Fruit fly (Drosophila melanogaster) whole organism, embryonic: ENCODE data around the gene wrm2.
A peak's percentile ranks its signal among the peaks of the same experiment; 100 is the strongest.

Source experiments
- Adf1 ChIP-seq: fragments of 200-800 bp; sonication (Bioruptor generic); IDR thresholded peaks from 2 replicates; pipeline ENCODE4 v1.3.6; 2022; ENCODE audit warnings: missing biosample characterization, missing genetic modification characterization
- Antp ChIP-seq: fragments of 200-800 bp; sonication (Bioruptor generic); optimal IDR thresholded peaks from 3 replicates; lab custom pipeline; 2016; ENCODE audit warnings: missing biosample characterization, missing genetic modification characterization
- Bdp1 ChIP-seq: fragments of 200-800 bp; sonication (Bioruptor generic); optimal IDR thresholded peaks from 3 replicates; lab custom pipeline; 2016; ENCODE audit warnings: missing biosample characterization, missing genetic modification characterization
- CG11398 ChIP-seq: fragments of 200-800 bp; sonication (Bioruptor generic); optimal IDR thresholded peaks from 2 replicates; lab custom pipeline; 2016; ENCODE audit warnings: missing biosample characterization, missing genetic modification characterization
- CG12299 ChIP-seq: fragments of 200-800 bp; sonication (Bioruptor generic); optimal IDR thresholded peaks from 2 replicates; lab custom pipeline; 2018; ENCODE audit warnings: missing biosample characterization, mild to moderate bottlenecking, missing genetic modification characterization
- CG13775 ChIP-seq: fragments of 200-800 bp; sonication (Bioruptor generic); optimal IDR thresholded peaks from 3 replicates; lab custom pipeline; 2017; ENCODE audit warnings: missing biosample characterization, mild to moderate bottlenecking, missing genetic modification characterization
- CG15269 ChIP-seq: fragments of 200-800 bp; sonication (Bioruptor generic); optimal IDR thresholded peaks from 2 replicates; lab custom pipeline; 2018; ENCODE audit warnings: missing biosample characterization, mild to moderate bottlenecking, missing genetic modification characterization, moderate library complexity
- CG1647 ChIP-seq: fragments of 200-800 bp; sonication (Bioruptor generic); optimal IDR thresholded peaks from 3 replicates; lab custom pipeline; 2016; ENCODE audit warnings: missing biosample characterization, missing genetic modification characterization
- CG17802 ChIP-seq: fragments of 200-800 bp; sonication (Bioruptor generic); optimal IDR thresholded peaks from 2 replicates; lab custom pipeline; 2018; ENCODE audit warnings: missing biosample characterization, mild to moderate bottlenecking, missing genetic modification characterization, moderate library complexity
- CG18764 ChIP-seq: fragments of 200-800 bp; sonication (Bioruptor generic); optimal IDR thresholded peaks from 3 replicates; lab custom pipeline; 2016; ENCODE audit warnings: missing biosample characterization, missing genetic modification characterization
- CG2889 ChIP-seq: fragments of 200-800 bp; sonication (Bioruptor generic); IDR thresholded peaks from 3 replicates; pipeline ENCODE4 v1.3.6; 2022; ENCODE audit warnings: missing biosample characterization, missing genetic modification characterization
- CG3726 ChIP-seq: fragments of 200-800 bp; sonication (Bioruptor generic); IDR thresholded peaks from 3 replicates; pipeline ENCODE4, ENCODE4 v1.3.6; 2022; ENCODE audit warnings: missing biosample characterization, missing genetic modification characterization
- CG43689 ChIP-seq: fragments of 200-800 bp; sonication (Bioruptor generic); IDR thresholded peaks from 2 replicates; pipeline ENCODE4 v1.3.6; 2022; ENCODE audit warnings: missing biosample characterization, missing genetic modification characterization
- CG4707 ChIP-seq: fragments of 200-800 bp; sonication (Bioruptor generic); optimal IDR thresholded peaks from 2 replicates; lab custom pipeline; 2018; ENCODE audit warnings: missing biosample characterization, mild to moderate bottlenecking, missing genetic modification characterization, moderate library complexity
- CG5245 ChIP-seq: fragments of 200-800 bp; sonication (Bioruptor generic); optimal IDR thresholded peaks from 3 replicates; lab custom pipeline; 2016; ENCODE audit warnings: missing biosample characterization, missing genetic modification characterization
- CG5953 ChIP-seq: fragments of 200-800 bp; sonication (Bioruptor generic); IDR thresholded peaks from 2 replicates; pipeline ENCODE4 v1.3.6; 2022; ENCODE audit warnings: missing biosample characterization, missing genetic modification characterization
- CG6654 ChIP-seq: fragments of 200-800 bp; sonication (Bioruptor generic); optimal IDR thresholded peaks from 2 replicates; lab custom pipeline; 2017; ENCODE audit warnings: missing biosample characterization, mild to moderate bottlenecking, missing genetic modification characterization
- CG6683 ChIP-seq: fragments of 200-800 bp; sonication (Bioruptor generic); optimal IDR thresholded peaks from 2 replicates; lab custom pipeline; 2017; ENCODE audit warnings: missing biosample characterization, mild to moderate bottlenecking, missing genetic modification characterization, missing genetic modification reagents
- CG7357 ChIP-seq: fragments of 200-800 bp; sonication (Bioruptor generic); IDR thresholded peaks from 3 replicates; pipeline ENCODE4 v1.3.6; 2022; ENCODE audit warnings: missing biosample characterization, missing genetic modification characterization
- Chrac-16 ChIP-seq: fragments of 200-800 bp; sonication (Bioruptor generic); optimal IDR thresholded peaks from 3 replicates; lab custom pipeline; 2016; ENCODE audit warnings: missing biosample characterization, missing genetic modification characterization
- D ChIP-seq, 2 experiments: fragments of 200-800 bp in 1 of 2; fragments of >200 bp in 1 of 2; sonication (Bioruptor generic) in 1 of 2; optimal IDR thresholded peaks; 2 replicates in 1 of 2; 3 replicates in 1 of 2; lab custom pipeline; 2017; ENCODE audit warnings: mild to moderate bottlenecking in 1 of 2, missing biosample characterization in 1 of 2, missing genetic modification characterization in 1 of 2, missing genetic modification reagents in 1 of 2
- Dip2 ChIP-seq: fragments of 200-800 bp; sonication (Bioruptor generic); IDR thresholded peaks from 2 replicates; pipeline ENCODE4 v1.3.6; 2022; ENCODE audit warnings: missing biosample characterization, missing genetic modification characterization
- HLHmδ ChIP-seq: fragments of 200-800 bp; sonication (Bioruptor generic); optimal IDR thresholded peaks from 2 replicates; lab custom pipeline; 2018; ENCODE audit warnings: missing biosample characterization, mild to moderate bottlenecking, missing genetic modification characterization, moderate library complexity
- Hsf ChIP-seq: fragments of 200-800 bp; sonication (Bioruptor generic); optimal IDR thresholded peaks from 3 replicates; lab custom pipeline; 2016; ENCODE audit warnings: missing biosample characterization, missing genetic modification characterization
- MBD-R2 ChIP-seq: fragments of 200-800 bp; sonication (Bioruptor generic); IDR thresholded peaks from 2 replicates; pipeline ENCODE4 v1.3.6; 2022; ENCODE audit warnings: missing biosample characterization, missing genetic modification characterization
- Poxn ChIP-seq: fragments of 200-800 bp; sonication (Bioruptor generic); IDR thresholded peaks from 2 replicates; pipeline ENCODE4 v1.3.6; 2022; ENCODE audit warnings: missing biosample characterization, missing genetic modification characterization
- Sox102F ChIP-seq: fragments of 200-800 bp; sonication (Bioruptor generic); optimal IDR thresholded peaks from 2 replicates; lab custom pipeline; 2018; ENCODE audit warnings: missing biosample characterization, mild to moderate bottlenecking, missing genetic modification characterization, moderate library complexity
- Stat92E ChIP-seq, 3 experiments: fragments of >200 bp in 2 of 3; fragments of 200-800 bp in 1 of 3; sonication (Bioruptor generic) in 1 of 3; optimal IDR thresholded peaks; 2 replicates each; lab custom pipeline; 2017 to 2019; ENCODE audit warnings: missing biosample characterization in 3 of 3, missing genetic modification characterization in 3 of 3, mild to moderate bottlenecking in 1 of 3, moderate library complexity in 1 of 3
- ab ChIP-seq: fragments of 200-800 bp; sonication (Bioruptor generic); optimal IDR thresholded peaks from 2 replicates; lab custom pipeline; 2016; ENCODE audit warnings: missing biosample characterization, missing genetic modification characterization
- cas ChIP-seq: fragments of 200-800 bp; sonication (Bioruptor generic); IDR thresholded peaks from 2 replicates; pipeline ENCODE4 v1.3.6; 2022; ENCODE audit warnings: missing biosample characterization, missing genetic modification characterization
- chm ChIP-seq: fragments of 200-800 bp; sonication (Bioruptor generic); IDR thresholded peaks from 2 replicates; pipeline ENCODE4 v1.3.6; 2022; ENCODE audit warnings: missing biosample characterization, missing genetic modification characterization
- crp ChIP-seq, 2 experiments: fragments of 200-800 bp; sonication (Bioruptor generic); optimal IDR thresholded peaks; 2 replicates in 1 of 2; 3 replicates in 1 of 2; lab custom pipeline; 2017; ENCODE audit warnings: missing biosample characterization in 2 of 2, missing genetic modification characterization in 2 of 2, mild to moderate bottlenecking in 1 of 2, moderate library complexity in 1 of 2
- dan ChIP-seq: fragments of 200-800 bp; sonication (Bioruptor generic); IDR thresholded peaks from 2 replicates; pipeline ENCODE4 v1.3.6; 2022; ENCODE audit warnings: missing biosample characterization, missing genetic modification characterization
- danr ChIP-seq: fragments of 200-800 bp; sonication (Bioruptor generic); IDR thresholded peaks from 2 replicates; pipeline ENCODE4 v1.3.6; 2022; ENCODE audit warnings: missing biosample characterization, missing genetic modification characterization
- dati ChIP-seq: fragments of 200-800 bp; sonication (Bioruptor generic); IDR thresholded peaks from 2 replicates; pipeline ENCODE4 v1.3.6; 2022; ENCODE audit warnings: missing biosample characterization, missing genetic modification characterization
- ems ChIP-seq: fragments of 200-800 bp; sonication (Bioruptor generic); optimal IDR thresholded peaks from 3 replicates; lab custom pipeline; 2016; ENCODE audit warnings: missing biosample characterization, missing genetic modification characterization
- gsb ChIP-seq: fragments of 200-800 bp; sonication (Bioruptor generic); IDR thresholded peaks from 2 replicates; pipeline ENCODE4 v1.3.6; 2022; ENCODE audit warnings: missing biosample characterization, missing genetic modification characterization
- hth ChIP-seq: fragments of >200 bp; optimal IDR thresholded peaks from 2 replicates; lab custom pipeline; 2017; ENCODE audit warnings: inconsistent platforms
- insv ChIP-seq, 2 experiments: fragments of 200-800 bp; sonication (Bioruptor generic); optimal IDR thresholded peaks; 3 replicates each; lab custom pipeline; 2016 to 2018; ENCODE audit warnings: missing biosample characterization in 2 of 2, missing genetic modification characterization in 2 of 2
- nerfin-1 ChIP-seq: fragments of 200-800 bp; sonication (Bioruptor generic); optimal IDR thresholded peaks from 3 replicates; lab custom pipeline; 2019; ENCODE audit warnings: missing biosample characterization, mild to moderate bottlenecking, missing genetic modification characterization, moderate library complexity
- pan ChIP-seq, 4 experiments: fragments of >200 bp in 3 of 4; fragments of 200-800 bp in 1 of 4; sonication (Bioruptor generic) in 1 of 4; optimal IDR thresholded peaks in 3 of 4; IDR thresholded peaks in 1 of 4; 2 replicates each; pipeline versions ENCODE4 v1.3.6 to Lab custom; 2017 to 2022; ENCODE audit warnings: missing biosample characterization in 2 of 4, missing genetic modification characterization in 2 of 4, mixed read lengths in 1 of 4
- peb ChIP-seq: fragments of 200-800 bp; sonication (Bioruptor generic); IDR thresholded peaks from 2 replicates; pipeline ENCODE4 v1.3.6; 2022; ENCODE audit warnings: missing biosample characterization, missing genetic modification characterization
- pnt ChIP-seq: fragments of 200-800 bp; sonication (Bioruptor generic); optimal IDR thresholded peaks from 3 replicates; lab custom pipeline; 2016; ENCODE audit warnings: missing biosample characterization, missing genetic modification characterization
- pzg ChIP-seq: fragments of 200-800 bp; sonication (Bioruptor generic); optimal IDR thresholded peaks from 3 replicates; lab custom pipeline; 2018; ENCODE audit warnings: missing biosample characterization, mild to moderate bottlenecking, missing genetic modification characterization, moderate library complexity
- sim ChIP-seq: fragments of 200-800 bp; sonication (Bioruptor generic); IDR thresholded peaks from 2 replicates; pipeline ENCODE4 v1.3.6; 2022; ENCODE audit warnings: missing biosample characterization, missing genetic modification characterization
- unpg ChIP-seq: fragments of 200-800 bp; sonication (Bioruptor generic); optimal IDR thresholded peaks from 3 replicates; lab custom pipeline; 2018; ENCODE audit warnings: missing biosample characterization, mild to moderate bottlenecking, missing genetic modification characterization, moderate library complexity
- wor ChIP-seq: fragments of 200-800 bp; sonication (Bioruptor generic); IDR thresholded peaks from 2 replicates; pipeline ENCODE4 v1.3.6; 2022; ENCODE audit warnings: missing biosample characterization, missing genetic modification characterization
- z ChIP-seq: fragments of 200-800 bp; sonication (Bioruptor generic); IDR thresholded peaks from 3 replicates; pipeline ENCODE4 v1.3.6; 2022; ENCODE audit warnings: missing biosample characterization, missing genetic modification characterization
- zf30C ChIP-seq: fragments of 200-800 bp; sonication (Bioruptor generic); optimal IDR thresholded peaks from 3 replicates; lab custom pipeline; 2018; ENCODE audit warnings: missing biosample characterization, mild to moderate bottlenecking, missing genetic modification characterization

wrm2 gene

DNA sequence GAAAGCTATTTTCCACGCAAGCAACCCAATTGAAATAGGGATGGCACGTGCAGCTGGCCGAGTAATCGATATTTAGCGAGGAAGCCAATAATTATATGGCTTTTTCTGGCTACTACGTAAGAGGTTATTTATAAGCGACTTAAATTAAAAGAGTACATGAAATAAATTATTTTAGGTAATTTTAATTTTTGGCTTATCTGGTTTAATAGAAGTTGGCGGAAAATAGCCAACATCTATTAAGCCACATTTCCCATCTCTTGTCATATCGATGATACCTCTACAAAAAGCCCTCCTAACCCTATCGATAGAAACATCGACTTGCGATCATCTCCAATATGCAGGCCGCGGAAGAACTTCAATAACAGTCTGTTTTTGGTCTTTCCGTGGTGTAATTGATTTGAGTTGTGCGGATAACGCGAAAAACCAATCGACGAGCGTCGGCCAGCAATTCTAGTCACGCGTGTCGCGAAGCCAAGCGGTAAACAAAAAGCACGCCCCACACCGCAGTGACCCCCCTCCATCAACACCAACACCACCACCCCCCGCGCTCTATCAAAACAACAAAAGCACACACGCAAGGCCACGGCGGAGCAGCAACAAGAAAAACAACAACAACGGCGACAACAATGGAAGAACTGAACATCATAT is 13.1 kb upstream of the wrm2 start, which contains the start of the genes Srp19 and qm (continued):
- TF ChIP-seq ems, result peak; percentile 61
- peak; percentile 41 for TF ChIP-seq Adf1 (GFP tag; lab: Robert Waterston, UW)
- peak in 1 of 2 experiments; percentile 23 for TF ChIP-seq insv (GFP tag; optimal IDR thresholded peaks at IDR 0.05; lab: Kevin White, UChicago)
- peak in 1 of 3 experiments; percentile 48 for TF ChIP-seq Stat92E (GFP tag; optimal IDR thresholded peaks at IDR 0.05; lab: Kevin White, UChicago)
- TF ChIP-seq crp (GFP tag; optimal IDR thresholded peaks at IDR 0.05; lab: Kevin White, UChicago), result no peak
- peak; percentile 60 for TF ChIP-seq Antp (GFP tag; lab: Kevin White, UChicago)
- peak; percentile 42 for TF ChIP-seq unpg (GFP tag; lab: Kevin White, UChicago)
- peak; percentile 56 for TF ChIP-seq Hsf (GFP tag; lab: Kevin White, UChicago)
- peak; percentile 67; the same call in 1 of the 2 replicates for TF ChIP-seq chm (GFP tag; lab: Robert Waterston, UW)
- peak; percentile 75; the same call in 1 of the 2 replicates for TF ChIP-seq MBD-R2 (GFP tag; lab: Robert Waterston, UW)
- TF ChIP-seq dan (GFP tag; lab: Robert Waterston, UW), result no peak
- no peak for TF ChIP-seq CG43689
- no peak for TF ChIP-seq CG6654
- TF ChIP-seq wor (GFP tag; lab: Robert Waterston, UW), result peak; percentile 11; the same call in 1 of the 2 replicates
- TF ChIP-seq CG18764, result no peak
- TF ChIP-seq z (GFP tag; lab: Robert Waterston, UW), result no peak
- no peak for TF ChIP-seq zf30C (GFP tag; lab: Kevin White, UChicago)
- peak; percentile 14; the same call in 1 of the 2 replicates for TF ChIP-seq cas (GFP tag; lab: Robert Waterston, UW)
- TF ChIP-seq danr (GFP tag; lab: Robert Waterston, UW), result no peak
- no peak for TF ChIP-seq Bdp1 (GFP tag; lab: Kevin White, UChicago)
- TF ChIP-seq peb (GFP tag; lab: Robert Waterston, UW), result no peak
- TF ChIP-seq CG6683 (GFP tag; lab: Kevin White, UChicago), result no peak
- TF ChIP-seq gsb, result no peak
- no peak for TF ChIP-seq CG11398 (GFP tag; lab: Kevin White, UChicago)
- peak; percentile 15 for TF ChIP-seq CG15269 (tag; lab: Kevin White, UChicago)
- TF ChIP-seq CG7357 (GFP tag; lab: Robert Waterston, UW), result no peak
- TF ChIP-seq Chrac-16 (GFP tag; lab: Kevin White, UChicago), result peak; percentile 34
- TF ChIP-seq sim, result 0 out of 2 replicates have a peak, but pooled peaks have one; percentile 31
- peak; percentile 66 for TF ChIP-seq pzg
- TF ChIP-seq CG5953, result no peak
- no peak for TF ChIP-seq CG4707 (GFP tag; lab: Kevin White, UChicago)
- TF ChIP-seq HLHmδ (GFP tag; lab: Kevin White, UChicago), result peak; percentile 59
- no peak for TF ChIP-seq CG3726
- no peak for TF ChIP-seq Poxn (GFP tag; lab: Robert Waterston, UW)
- peak; percentile 31 for TF ChIP-seq CG13775
- TF ChIP-seq CG2889, result no peak
- no peak for TF ChIP-seq nerfin-1
- no peak for TF ChIP-seq pan (optimal IDR thresholded peaks at IDR 0.05; lab: Kevin White, UChicago)
- TF ChIP-seq pan (GFP tag; optimal IDR thresholded peaks at IDR 0.05 in 1 of 2, IDR thresholded peaks at IDR 0.05 in 1 of 2), result peak in 1 of 2 experiments; percentile 63
- TF ChIP-seq dati (GFP tag; lab: Robert Waterston, UW), result no peak
- peak; percentile 5 for TF ChIP-seq CG1647 (GFP tag; lab: Kevin White, UChicago)
- TF ChIP-seq CG17802 (tag; lab: Kevin White, UChicago), result no peak
- no peak for TF ChIP-seq ab (GFP tag; lab: Kevin White, UChicago)
- peak; percentile 27 for TF ChIP-seq CG5245 (GFP tag; lab: Kevin White, UChicago)
- TF ChIP-seq CG12299, result peak; percentile 38
- TF ChIP-seq Dip2 (GFP tag; lab: Robert Waterston, UW), result no peak
- TF ChIP-seq pnt (GFP tag; lab: Kevin White, UChicago), result peak; percentile 61
- no peak for TF ChIP-seq hth
- no peak for TF ChIP-seq Sox102F (GFP tag; lab: Kevin White, UChicago)
- no peak for TF ChIP-seq D (optimal IDR thresholded peaks at IDR 0.05; lab: Kevin White, UChicago)
- TF ChIP-seq D (GFP tag; optimal IDR thresholded peaks at IDR 0.05; lab: Kevin White, UChicago), result peak; percentile 26
